Worm (Caenorhabditis elegans): ENCODE results near the gene F59F5.5.

DNA sequence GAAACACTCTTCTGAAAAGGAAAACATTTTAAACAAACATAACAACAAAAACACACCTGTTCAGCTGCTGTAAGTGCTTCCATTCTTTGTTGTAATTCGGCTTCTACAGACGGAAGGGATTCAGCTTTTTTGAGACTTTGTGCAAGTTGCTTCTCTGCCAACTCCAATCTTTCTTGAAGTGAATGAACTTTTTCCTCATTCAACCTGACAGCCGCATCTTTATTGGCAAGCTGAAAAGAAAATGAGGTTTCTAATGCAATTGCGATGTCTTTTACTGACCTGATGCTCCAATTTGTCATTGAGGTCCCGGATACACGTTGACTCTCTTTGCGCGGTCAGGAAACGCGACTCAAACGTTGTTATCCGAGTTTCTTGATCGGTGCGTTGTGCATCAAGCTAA, 7.2 kb downstream of the F59F5.5 start:
- no peak for TF ChIP-seq lin-11 (tag; optimal IDR thresholded peaks at IDR 0.05)
- TF ChIP-seq elt-1 (tag; optimal IDR thresholded peaks at IDR 0.05) = no peak
- no peak for TF ChIP-seq ztf-11 (tag; optimal IDR thresholded peaks at IDR 0.05)
- no peak for TF ChIP-seq lin-39 (tag; optimal IDR thresholded peaks at IDR 0.05)
- no peak for TF ChIP-seq blmp-1 (tag; optimal IDR thresholded peaks at IDR 0.05; ENCODE audit: insufficient read depth)
- no peak for TF ChIP-seq mdl-1 (tag; optimal IDR thresholded peaks at IDR 0.05)
- no peak for TF ChIP-seq ama-1 (optimal IDR thresholded peaks at IDR 0.05)
- TF ChIP-seq unc-62 (GFP tag; optimal IDR thresholded peaks at IDR 0.05) = no peak
- no peak for TF ChIP-seq skn-1 (tag; optimal IDR thresholded peaks at IDR 0.05)
- TF ChIP-seq nhr-12 (tag; optimal IDR thresholded peaks at IDR 0.05) = no peak
